Fruit fly (Drosophila melanogaster) whole organism, prepupa: Measurements from ENCODE around the gene CG3982.

Source experiments
- Blimp-1 ChIP-seq: fragments of 200-800 bp; sonication (Bioruptor generic); optimal IDR thresholded peaks from 3 replicates; lab custom pipeline; 2017; ENCODE audit warnings: missing biosample characterization, missing genetic modification characterization, mild to moderate bottlenecking, moderate library complexity, missing genetic modification reagents
- CG10669 ChIP-seq: fragments of 200-800 bp; sonication (Bioruptor generic); optimal IDR thresholded peaks from 3 replicates; lab custom pipeline; 2018; ENCODE audit warnings: missing biosample characterization, mild to moderate bottlenecking, missing genetic modification characterization, moderate library complexity
- CG11294 ChIP-seq: fragments of 200-800 bp; sonication (Bioruptor generic); IDR thresholded peaks from 2 replicates; pipeline ENCODE4 v1.3.6; 2022; ENCODE audit warnings: missing biosample characterization, missing genetic modification characterization
- CG11762 ChIP-seq: fragments of 200-800 bp; sonication (Bioruptor generic); optimal IDR thresholded peaks from 3 replicates; lab custom pipeline; 2016; ENCODE audit warnings: missing biosample characterization, missing genetic modification characterization; ENCODE audit not compliant: insufficient read depth
- CG11902 ChIP-seq: fragments of 200-800 bp; sonication (Bioruptor generic); optimal IDR thresholded peaks from 3 replicates; lab custom pipeline; 2016; ENCODE audit warnings: missing biosample characterization, missing genetic modification characterization
- CG15336 ChIP-seq: fragments of 200-800 bp; sonication (Bioruptor generic); IDR thresholded peaks from 2 replicates; pipeline ENCODE4 v1.3.6; 2022; ENCODE audit warnings: missing biosample characterization, missing genetic modification characterization
- CG1621 ChIP-seq: fragments of 200-800 bp; sonication (Bioruptor generic); optimal IDR thresholded peaks from 3 replicates; lab custom pipeline; 2018; ENCODE audit warnings: missing biosample characterization, mild to moderate bottlenecking, missing genetic modification characterization
- CG3032 ChIP-seq: fragments of 200-800 bp; optimal IDR thresholded peaks from 2 replicates; lab custom pipeline; 2019; ENCODE audit warnings: missing biosample characterization, mild to moderate bottlenecking, missing genetic modification characterization, moderate library complexity
- CG31627 ChIP-seq: fragments of 200-800 bp; sonication (Bioruptor generic); optimal IDR thresholded peaks from 3 replicates; lab custom pipeline; 2016; ENCODE audit warnings: missing biosample characterization, missing genetic modification characterization
- CG34406 ChIP-seq: fragments of 200-800 bp; sonication (Bioruptor generic); optimal IDR thresholded peaks from 3 replicates; lab custom pipeline; 2016; ENCODE audit warnings: missing biosample characterization, missing genetic modification characterization
- CG3919 ChIP-seq: fragments of 200-800 bp; sonication (Bioruptor generic); optimal IDR thresholded peaks from 3 replicates; lab custom pipeline; 2016; ENCODE audit warnings: missing biosample characterization, missing genetic modification characterization
- CG6276 ChIP-seq: fragments of 200-800 bp; sonication (Bioruptor generic); optimal IDR thresholded peaks from 2 replicates; lab custom pipeline; 2017; ENCODE audit warnings: missing biosample characterization, mild to moderate bottlenecking, missing genetic modification characterization
- CG6792 ChIP-seq: fragments of 200-800 bp; sonication (Bioruptor generic); optimal IDR thresholded peaks from 3 replicates; lab custom pipeline; 2016; ENCODE audit warnings: missing biosample characterization, missing genetic modification characterization
- CG6808 ChIP-seq: fragments of 200-800 bp; sonication (Bioruptor generic); optimal IDR thresholded peaks from 3 replicates; lab custom pipeline; 2017; ENCODE audit warnings: missing biosample characterization, missing genetic modification characterization, mild to moderate bottlenecking, moderate library complexity, missing genetic modification reagents
- CG6854 ChIP-seq: fragments of 200-800 bp; sonication (Bioruptor generic); optimal IDR thresholded peaks from 2 replicates; lab custom pipeline; 2017; ENCODE audit warnings: missing biosample characterization, mild to moderate bottlenecking, missing genetic modification characterization
- CG8119 ChIP-seq: fragments of 200-800 bp; sonication (Bioruptor generic); IDR thresholded peaks from 3 replicates; pipeline ENCODE4 v1.3.6; 2022; ENCODE audit warnings: missing biosample characterization, missing genetic modification characterization
- CG8319 ChIP-seq: fragments of 200-800 bp; sonication (Bioruptor generic); optimal IDR thresholded peaks from 3 replicates; lab custom pipeline; 2016; ENCODE audit warnings: missing biosample characterization, missing genetic modification characterization
- CG8632 ChIP-seq: fragments of 200-800 bp; sonication (Bioruptor generic); optimal IDR thresholded peaks from 3 replicates; lab custom pipeline; 2016; ENCODE audit warnings: missing biosample characterization, missing genetic modification characterization
- CG9139 ChIP-seq: fragments of 200-800 bp; sonication (Bioruptor generic); optimal IDR thresholded peaks from 3 replicates; lab custom pipeline; 2017; ENCODE audit warnings: missing biosample characterization, mild to moderate bottlenecking, missing genetic modification characterization
- Eip75B ChIP-seq: fragments of 200-800 bp; sonication (Bioruptor generic); optimal IDR thresholded peaks from 3 replicates; lab custom pipeline; 2016; ENCODE audit warnings: missing biosample characterization, missing genetic modification characterization
- Ets21C ChIP-seq: fragments of 200-800 bp; sonication (Bioruptor generic); optimal IDR thresholded peaks from 3 replicates; lab custom pipeline; 2016; ENCODE audit warnings: missing biosample characterization, missing genetic modification characterization
- Ets96B ChIP-seq: fragments of 200-800 bp; optimal IDR thresholded peaks from 2 replicates; lab custom pipeline; 2019; ENCODE audit warnings: missing biosample characterization, mild to moderate bottlenecking, missing genetic modification characterization, moderate library complexity
- Gug ChIP-seq: fragments of 200-800 bp; sonication (Bioruptor generic); IDR thresholded peaks from 2 replicates; pipeline ENCODE4 v1.3.6; 2022; ENCODE audit warnings: missing biosample characterization, missing genetic modification characterization
- Hr38 ChIP-seq: sonication (Bioruptor generic); optimal IDR thresholded peaks from 2 replicates; lab custom pipeline; 2016; ENCODE audit warnings: missing biosample characterization, missing genetic modification characterization
- Hr39 ChIP-seq: fragments of 200-800 bp; sonication (Bioruptor generic); optimal IDR thresholded peaks from 2 replicates; lab custom pipeline; 2016; ENCODE audit warnings: missing biosample characterization, missing genetic modification characterization
- Hr4 ChIP-seq: fragments of 200-800 bp; sonication (Bioruptor generic); optimal IDR thresholded peaks from 3 replicates; lab custom pipeline; 2016; ENCODE audit warnings: missing biosample characterization, missing genetic modification characterization
- Lpt ChIP-seq: fragments of 200-800 bp; sonication (Bioruptor generic); optimal IDR thresholded peaks from 3 replicates; lab custom pipeline; 2016; ENCODE audit warnings: missing biosample characterization, missing genetic modification characterization
- Met ChIP-seq: fragments of 200-800 bp; sonication (Bioruptor generic); optimal IDR thresholded peaks from 3 replicates; lab custom pipeline; 2016; ENCODE audit warnings: missing biosample characterization, missing genetic modification characterization
- OdsH ChIP-seq: fragments of 200-800 bp; sonication (Bioruptor generic); optimal IDR thresholded peaks from 3 replicates; lab custom pipeline; 2016; ENCODE audit warnings: missing biosample characterization, missing genetic modification characterization
- Smox ChIP-seq: fragments of 200-800 bp; sonication (Bioruptor generic); optimal IDR thresholded peaks from 3 replicates; lab custom pipeline; 2016; ENCODE audit warnings: missing biosample characterization, missing genetic modification characterization
- Sox102F ChIP-seq: fragments of 200-800 bp; sonication (Bioruptor generic); optimal IDR thresholded peaks from 2 replicates; lab custom pipeline; 2016; ENCODE audit warnings: missing biosample characterization, mild to moderate bottlenecking, missing genetic modification characterization
- Sox14 ChIP-seq: fragments of 200-800 bp; sonication (Bioruptor generic); optimal IDR thresholded peaks from 3 replicates; lab custom pipeline; 2016; ENCODE audit warnings: missing biosample characterization, missing genetic modification characterization
- Sox15 ChIP-seq: fragments of 200-800 bp; sonication (Bioruptor generic); optimal IDR thresholded peaks from 3 replicates; lab custom pipeline; 2016; ENCODE audit warnings: missing biosample characterization, missing genetic modification characterization
- achi ChIP-seq: fragments of 200-800 bp; sonication (Bioruptor generic); optimal IDR thresholded peaks from 3 replicates; lab custom pipeline; 2016; ENCODE audit warnings: missing biosample characterization, missing genetic modification characterization
- acj6 ChIP-seq: fragments of 200-800 bp; sonication (Bioruptor generic); optimal IDR thresholded peaks from 3 replicates; lab custom pipeline; 2016; ENCODE audit warnings: missing biosample characterization, missing genetic modification characterization
- cyc ChIP-seq: fragments of 200-800 bp; sonication (Bioruptor generic); optimal IDR thresholded peaks from 3 replicates; lab custom pipeline; 2016; ENCODE audit warnings: missing biosample characterization, missing genetic modification characterization
- dac ChIP-seq: fragments of 200-800 bp; sonication (Bioruptor generic); optimal IDR thresholded peaks from 2 replicates; lab custom pipeline; 2017; ENCODE audit warnings: missing biosample characterization, mild to moderate bottlenecking, missing genetic modification characterization
- dsx ChIP-seq: fragments of 200-800 bp; optimal IDR thresholded peaks from 3 replicates; lab custom pipeline; 2019; ENCODE audit warnings: missing biosample characterization, mild to moderate bottlenecking, missing genetic modification characterization, moderate library complexity; ENCODE audit not compliant: poor library complexity, severe bottlenecking
- eg ChIP-seq: fragments of 200-800 bp; sonication (Bioruptor generic); IDR thresholded peaks from 3 replicates; pipeline ENCODE4 v1.3.6; 2022; ENCODE audit warnings: missing biosample characterization, missing genetic modification characterization
- fd59A ChIP-seq: fragments of 200-800 bp; sonication (Bioruptor generic); optimal IDR thresholded peaks from 2 replicates; lab custom pipeline; 2017; ENCODE audit warnings: missing biosample characterization, mild to moderate bottlenecking, missing genetic modification characterization, missing genetic modification reagents
- fd85E ChIP-seq: fragments of 200-800 bp; sonication (Bioruptor generic); optimal IDR thresholded peaks from 3 replicates; lab custom pipeline; 2016; ENCODE audit warnings: missing biosample characterization, missing genetic modification characterization
- fkh ChIP-seq: fragments of 200-800 bp; sonication (Bioruptor generic); optimal IDR thresholded peaks from 3 replicates; lab custom pipeline; 2017; ENCODE audit warnings: missing biosample characterization, mild to moderate bottlenecking, missing genetic modification characterization, moderate library complexity
- net ChIP-seq: fragments of 200-800 bp; sonication (Bioruptor generic); optimal IDR thresholded peaks from 3 replicates; lab custom pipeline; 2016; ENCODE audit warnings: missing biosample characterization, missing genetic modification characterization
- pdm3 ChIP-seq: fragments of 200-800 bp; sonication (Bioruptor generic); optimal IDR thresholded peaks from 3 replicates; lab custom pipeline; 2016; ENCODE audit warnings: missing biosample characterization, missing genetic modification characterization
- salr ChIP-seq, 2 experiments: fragments of 200-800 bp; sonication (Bioruptor generic); optimal IDR thresholded peaks; 3 replicates each; lab custom pipeline; 2016 to 2018; ENCODE audit warnings: missing biosample characterization in 2 of 2, missing genetic modification characterization in 2 of 2, mild to moderate bottlenecking in 1 of 2
- spab ChIP-seq: fragments of 200-800 bp; sonication (Bioruptor generic); optimal IDR thresholded peaks from 2 replicates; lab custom pipeline; 2017; ENCODE audit warnings: missing biosample characterization, mild to moderate bottlenecking, missing genetic modification characterization, missing genetic modification reagents
- ss ChIP-seq, 2 experiments: fragments of 200-800 bp; sonication (Bioruptor generic); optimal IDR thresholded peaks; 2 replicates in 1 of 2; 3 replicates in 1 of 2; lab custom pipeline; 2017 to 2018; ENCODE audit warnings: mild to moderate bottlenecking in 2 of 2, missing biosample characterization in 2 of 2, missing genetic modification characterization in 2 of 2, moderate library complexity in 1 of 2
- svp ChIP-seq: fragments of 200-800 bp; sonication (Bioruptor generic); peaks from one replicate; lab custom pipeline; 2016; ENCODE audit warnings: missing biosample characterization, missing genetic modification characterization

CG3982 gene

DNA sequence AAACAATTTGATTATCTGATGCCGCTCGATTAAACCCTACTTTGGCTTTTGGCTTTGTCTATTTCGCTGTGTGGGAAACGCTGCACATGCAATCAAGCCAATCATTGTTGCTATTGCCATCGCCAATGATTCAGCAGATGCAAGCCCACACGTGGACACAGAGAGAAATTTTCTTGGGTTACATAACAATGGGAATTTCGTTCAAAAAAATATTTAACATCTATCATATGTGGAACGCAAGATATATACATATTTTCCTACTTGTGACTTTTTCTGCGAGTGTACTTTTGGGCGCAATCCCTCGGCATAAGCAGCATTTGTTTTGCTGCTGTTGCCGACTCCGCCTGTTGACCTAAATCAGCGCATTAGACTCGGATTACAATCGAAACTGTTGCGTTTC is 2.1 kb upstream of the CG3982 start (continued):
- no peak for TF ChIP-seq Hr38
- TF ChIP-seq Sox14 (GFP tag; lab: Kevin White, UChicago), result peak; percentile 47
- no peak for TF ChIP-seq CG6792
- TF ChIP-seq CG6276, result peak; percentile 67
- TF ChIP-seq pdm3 (GFP tag; lab: Kevin White, UChicago), result peak; percentile 63
- no peak for TF ChIP-seq dac (GFP tag; lab: Kevin White, UChicago)

- peak; percentile 62 for TF ChIP-seq Hr39 (GFP tag; lab: Kevin White, UChicago)
- TF ChIP-seq CG11294 (GFP tag; lab: Robert Waterston, UW), result 0 out of 2 replicates have a peak, but pooled peaks have one; percentile 22
- peak; percentile 77 for TF ChIP-seq Sox102F
- peak; percentile 79 for TF ChIP-seq CG15336 (GFP tag; lab: Robert Waterston, UW)
- no peak for TF ChIP-seq dac (GFP tag; lab: Kevin White, UChicago)
- peak; percentile 67 for TF ChIP-seq CG3919
- peak; percentile 64 for TF ChIP-seq CG6792
- TF ChIP-seq CG11902, result peak; percentile 4
- no peak for TF ChIP-seq fd59A (GFP tag; lab: Kevin White, UChicago)
- TF ChIP-seq CG1621 (tag; lab: Kevin White, UChicago), result peak; percentile 36
- TF ChIP-seq svp (GFP tag; lab: Kevin White, UChicago), result no peak
- TF ChIP-seq CG6808 (GFP tag; lab: Kevin White, UChicago), result peak; percentile 36
- TF ChIP-seq eg (GFP tag; lab: Robert Waterston, UW), result peak; percentile 83; the same call in 2 of the 3 replicates
- peak; percentile 61 for TF ChIP-seq Ets96B (tag; lab: Kevin White, UChicago)
- peak; percentile 41 for TF ChIP-seq dsx (GFP tag; lab: Kevin White, UChicago)
- peak; percentile 34 to 47 for TF ChIP-seq ss (GFP tag; optimal IDR thresholded peaks at IDR 0.05; lab: Kevin White, UChicago)
- TF ChIP-seq Hr4, result peak; percentile 83
- TF ChIP-seq spab (GFP tag; lab: Kevin White, UChicago), result no peak
- TF ChIP-seq fkh (GFP tag; lab: Kevin White, UChicago), result peak; percentile 99
- TF ChIP-seq CG8632 (GFP tag; lab: Kevin White, UChicago), result peak; percentile 29
- no peak for TF ChIP-seq Hr38
- TF ChIP-seq CG10669 (GFP tag; lab: Kevin White, UChicago), result no peak
- TF ChIP-seq CG6854 (GFP tag; lab: Kevin White, UChicago), result no peak
- peak; percentile 73 for TF ChIP-seq CG8119 (GFP tag; lab: Robert Waterston, UW)
- TF ChIP-seq CG9139, result no peak
- TF ChIP-seq fd85E (GFP tag; lab: Kevin White, UChicago), result no peak
- TF ChIP-seq net (GFP tag; lab: Kevin White, UChicago), result peak; percentile 54
- TF ChIP-seq CG31627 (GFP tag; lab: Kevin White, UChicago), result peak; percentile 67
- TF ChIP-seq CG3032 (tag; lab: Kevin White, UChicago), result peak; percentile 75
- peak; percentile 49 for TF ChIP-seq Lpt
- TF ChIP-seq Eip75B (GFP tag; lab: Kevin White, UChicago), result peak; percentile 78
- TF ChIP-seq Met, result peak; percentile 74
- peak; percentile 70 for TF ChIP-seq Sox14 (GFP tag; lab: Kevin White, UChicago)
- TF ChIP-seq Ets21C (GFP tag; lab: Kevin White, UChicago), result peak; percentile 46
- TF ChIP-seq achi (GFP tag; lab: Kevin White, UChicago), result peak; percentile 77
- no peak; the same call in 1 of the 2 replicates for TF ChIP-seq Gug
- TF ChIP-seq cyc (GFP tag; lab: Kevin White, UChicago), result peak; percentile 62
- TF ChIP-seq Sox15 (GFP tag; lab: Kevin White, UChicago), result peak; percentile 46
- TF ChIP-seq CG11762 (GFP tag; lab: Kevin White, UChicago), result peak; percentile 45
- TF ChIP-seq OdsH (GFP tag; lab: Kevin White, UChicago), result peak; percentile 79
- TF ChIP-seq salr (GFP tag; optimal IDR thresholded peaks at IDR 0.05; lab: Kevin White, UChicago), result no peak
- no peak for TF ChIP-seq CG8319 (GFP tag; lab: Kevin White, UChicago)
- TF ChIP-seq Blimp-1, result no peak
- TF ChIP-seq CG34406, result peak; percentile 71
- TF ChIP-seq acj6 (GFP tag; lab: Kevin White, UChicago), result peak; percentile 77
- peak; percentile 84 for TF ChIP-seq pdm3 (GFP tag; lab: Kevin White, UChicago)
- TF ChIP-seq Smox (GFP tag; lab: Kevin White, UChicago), result peak; percentile 71
These were observed 6.3 kb downstream of the CG3982 start, which contains the start of the genes CG4022 and Cpsf5 for dm6 chr3L:9410754-9411423. Gene CG4022 (minus strand): TSS chr3L:9410832. Gene Cpsf5 (plus strand): TSS chr3L:9411038.
